Fruit fly (Drosophila melanogaster) whole organism, adult: ENCODE results near the gene Bin1.
A peak's percentile ranks its signal among the peaks of the same experiment; 100 is the strongest.

ENCODE experiments used
- CG33017 ChIP-seq: fragments of 200-800 bp; sonication (Bioruptor generic); optimal IDR thresholded peaks from 2 replicates; lab custom pipeline; 2018; ENCODE audit warnings: missing biosample characterization, mild to moderate bottlenecking, missing genetic modification characterization, moderate library complexity
- Crg-1 ChIP-seq: fragments of 200-800 bp; sonication (Bioruptor generic); optimal IDR thresholded peaks from 2 replicates; lab custom pipeline; 2016; ENCODE audit warnings: missing biosample characterization, missing genetic modification characterization
- Hr96 ChIP-seq: fragments of 200-800 bp; sonication (Bioruptor generic); optimal IDR thresholded peaks from 2 replicates; lab custom pipeline; 2016; ENCODE audit warnings: missing biosample characterization, missing genetic modification characterization
- Mnt ChIP-seq: fragments of 200-800 bp; sonication (Bioruptor generic); optimal IDR thresholded peaks from 2 replicates; lab custom pipeline; 2016; ENCODE audit warnings: missing biosample characterization, mild to moderate bottlenecking, missing genetic modification characterization
- ovo ChIP-seq: fragments of 200-800 bp; sonication (Bioruptor generic); optimal IDR thresholded peaks from 2 replicates; lab custom pipeline; 2016; ENCODE audit warnings: missing biosample characterization, missing genetic modification characterization
- toe ChIP-seq: fragments of 200-800 bp; sonication (Bioruptor generic); optimal IDR thresholded peaks from 2 replicates; lab custom pipeline; 2016; ENCODE audit warnings: missing biosample characterization, missing genetic modification characterization

- TF ChIP-seq Mnt (GFP tag; lab: Kevin White, UChicago) (peak; percentile 90), Crg-1 (GFP tag; lab: Kevin White, UChicago) (peak; percentile 17), CG33017 (peak; percentile 22), Hr96 (peak; percentile 71), toe (GFP tag; lab: Kevin White, UChicago) (peak; percentile 82), ovo (GFP tag; lab: Kevin White, UChicago) (peak; percentile 85)
These were observed 42.5 kb downstream of the Bin1 start, which contains the start of the genes Mic26-27 and CG5916 for dm6 chr3R:16146632-16147453.
